Worm (Caenorhabditis elegans) whole organism, L2 larva: ENCODE data around the gene ZK622.4.

Experiments
- C34F6.9 ChIP-seq: fragments of 150-350 bp; optimal IDR thresholded peaks from 2 replicates; lab custom pipeline; 2014; ENCODE audit warnings: missing biosample characterization, missing genetic modification characterization
- F13H6.1 ChIP-seq: sonication (generic microtip); optimal IDR thresholded peaks from 2 replicates; lab custom pipeline; 2016; ENCODE audit warnings: missing genetic modification characterization, missing compliant biosample characterization
- R02D3.7 ChIP-seq: fragments of 150-350 bp; optimal IDR thresholded peaks from 2 replicates; lab custom pipeline; 2014; ENCODE audit warnings: missing biosample characterization, missing genetic modification characterization
- Y55F3AM.14 ChIP-seq: fragments of 200-800 bp; sonication (Bioruptor generic); optimal IDR thresholded peaks from 2 replicates; lab custom pipeline; 2018; ENCODE audit warnings: mild to moderate bottlenecking, missing genetic modification characterization, missing compliant biosample characterization
- alr-1 ChIP-seq: fragments of 150-350 bp; optimal IDR thresholded peaks from 2 replicates; lab custom pipeline; 2014; ENCODE audit warnings: missing biosample characterization, missing genetic modification characterization
- aly-2 ChIP-seq: fragments of 150-350 bp; optimal IDR thresholded peaks from 2 replicates; lab custom pipeline; 2014; ENCODE audit warnings: missing biosample characterization, missing genetic modification characterization
- ama-1 ChIP-seq: fragments of 150-350 bp; optimal IDR thresholded peaks from 2 replicates; lab custom pipeline; 2018; ENCODE audit warnings: inconsistent platforms
- crh-2 ChIP-seq: sonication (generic microtip); optimal IDR thresholded peaks from 2 replicates; lab custom pipeline; 2017; ENCODE audit warnings: missing biosample characterization, missing genetic modification characterization
- dmd-4 ChIP-seq: sonication (generic microtip); optimal IDR thresholded peaks from 2 replicates; lab custom pipeline; 2017; ENCODE audit warnings: missing biosample characterization, missing genetic modification characterization
- egl-27 ChIP-seq: sonication (generic microtip); optimal IDR thresholded peaks from 3 replicates; lab custom pipeline; 2017; ENCODE audit warnings: missing biosample characterization, missing genetic modification reagents, missing genetic modification characterization
- elt-1 ChIP-seq: fragments of 150-350 bp; optimal IDR thresholded peaks from 2 replicates; lab custom pipeline; 2014; ENCODE audit warnings: missing biosample characterization, missing genetic modification characterization
- fos-1 ChIP-seq: fragments of 150-350 bp; optimal IDR thresholded peaks from 2 replicates; lab custom pipeline; 2014; ENCODE audit warnings: missing biosample characterization, missing genetic modification characterization
- gmeb-1 ChIP-seq: fragments of 150-350 bp; optimal IDR thresholded peaks from 2 replicates; lab custom pipeline; 2014; ENCODE audit warnings: missing biosample characterization, missing genetic modification characterization
- lin-11 ChIP-seq: fragments of 150-350 bp; sonication (generic microtip); optimal IDR thresholded peaks from 2 replicates; lab custom pipeline; 2014; ENCODE audit warnings: missing biosample characterization, missing genetic modification characterization, inconsistent platforms, mixed read lengths
- lin-13 ChIP-seq: fragments of 150-350 bp; optimal IDR thresholded peaks from 2 replicates; lab custom pipeline; 2014; ENCODE audit warnings: missing biosample characterization, missing genetic modification reagents, missing genetic modification characterization
- lin-39 ChIP-seq: fragments of 150-350 bp; optimal IDR thresholded peaks from 2 replicates; lab custom pipeline; 2014; ENCODE audit warnings: missing biosample characterization, missing genetic modification reagents, missing genetic modification characterization
- lsy-2 ChIP-seq, 2 experiments: fragments of 150-350 bp in 1 of 2; sonication (generic microtip) in 1 of 2; optimal IDR thresholded peaks; 2 replicates each; lab custom pipeline; 2014 to 2017; ENCODE audit warnings: missing biosample characterization in 2 of 2, missing genetic modification characterization in 2 of 2
- mab-5 ChIP-seq: fragments of 150-350 bp; optimal IDR thresholded peaks from 2 replicates; lab custom pipeline; 2014; ENCODE audit warnings: missing biosample characterization, missing genetic modification characterization
- mbf-1 ChIP-seq: sonication (generic microtip); optimal IDR thresholded peaks from 2 replicates; lab custom pipeline; 2017; ENCODE audit warnings: missing biosample characterization, missing genetic modification characterization
- mdl-1 ChIP-seq, 2 experiments: fragments of 150-350 bp in 1 of 2; sonication (generic microtip) in 1 of 2; optimal IDR thresholded peaks; 2 replicates each; lab custom pipeline; 2017; ENCODE audit warnings: missing biosample characterization in 2 of 2, missing genetic modification characterization in 2 of 2
- nhr-10 ChIP-seq: sonication (generic microtip); optimal IDR thresholded peaks from 2 replicates; lab custom pipeline; 2017; ENCODE audit warnings: missing biosample characterization, missing genetic modification characterization
- nhr-11 ChIP-seq: fragments of 150-350 bp; optimal IDR thresholded peaks from 2 replicates; lab custom pipeline; 2014; ENCODE audit warnings: missing biosample characterization, missing genetic modification characterization
- nhr-129 ChIP-seq: fragments of 150-350 bp; optimal IDR thresholded peaks from 2 replicates; lab custom pipeline; 2014; ENCODE audit warnings: missing biosample characterization, missing genetic modification characterization
- nhr-21 ChIP-seq: fragments of 150-350 bp; optimal IDR thresholded peaks from 2 replicates; lab custom pipeline; 2014; ENCODE audit warnings: missing biosample characterization, missing genetic modification characterization
- nhr-23 ChIP-seq: fragments of 150-350 bp; optimal IDR thresholded peaks from 2 replicates; lab custom pipeline; 2014; ENCODE audit warnings: missing biosample characterization, missing genetic modification reagents, missing genetic modification characterization
- nhr-237 ChIP-seq: fragments of 150-350 bp; optimal IDR thresholded peaks from 2 replicates; lab custom pipeline; 2014; ENCODE audit warnings: missing biosample characterization, missing genetic modification characterization
- nhr-25 ChIP-seq: fragments of 150-350 bp; sonication (generic microtip); optimal IDR thresholded peaks from 3 replicates; lab custom pipeline; 2014; ENCODE audit warnings: missing biosample characterization, missing genetic modification characterization
- nhr-6 ChIP-seq: fragments of 150-350 bp; optimal IDR thresholded peaks from 2 replicates; lab custom pipeline; 2014; ENCODE audit warnings: missing biosample characterization, missing genetic modification characterization
- nhr-77 ChIP-seq: fragments of 150-350 bp; optimal IDR thresholded peaks from 2 replicates; lab custom pipeline; 2014; ENCODE audit warnings: missing biosample characterization, missing genetic modification characterization
- peb-1 ChIP-seq: fragments of 150-350 bp; optimal IDR thresholded peaks from 2 replicates; lab custom pipeline; 2014; ENCODE audit warnings: missing biosample characterization, missing genetic modification characterization
- sem-4 ChIP-seq: fragments of 150-350 bp; optimal IDR thresholded peaks from 2 replicates; lab custom pipeline; 2014; ENCODE audit warnings: missing biosample characterization, missing genetic modification reagents, missing genetic modification characterization
- skn-1 ChIP-seq: sonication (generic microtip); optimal IDR thresholded peaks from 2 replicates; lab custom pipeline; 2017; ENCODE audit warnings: missing biosample characterization, missing genetic modification characterization
- sma-9 ChIP-seq, 2 experiments: fragments of 150-350 bp in 1 of 2; sonication (generic microtip) in 1 of 2; optimal IDR thresholded peaks; 2 replicates each; lab custom pipeline; 2014 to 2016; ENCODE audit warnings: missing genetic modification characterization in 2 of 2, mild to moderate bottlenecking in 1 of 2, missing biosample characterization in 1 of 2, missing compliant biosample characterization in 1 of 2, missing genetic modification reagents in 1 of 2, moderate library complexity in 1 of 2
- unc-39 ChIP-seq: fragments of 150-350 bp; optimal IDR thresholded peaks from 2 replicates; lab custom pipeline; 2014; ENCODE audit warnings: missing biosample characterization, missing genetic modification characterization
- unc-55 ChIP-seq: fragments of 150-350 bp; sonication (generic microtip); optimal IDR thresholded peaks from 3 replicates; lab custom pipeline; 2014; ENCODE audit warnings: missing biosample characterization, missing genetic modification reagents, missing genetic modification characterization
- unc-62 ChIP-seq: fragments of 150-350 bp; optimal IDR thresholded peaks from 2 replicates; lab custom pipeline; 2014; ENCODE audit warnings: missing biosample characterization, missing genetic modification reagents, missing genetic modification characterization
- zag-1 ChIP-seq: fragments of 150-350 bp; optimal IDR thresholded peaks from 2 replicates; lab custom pipeline; 2014; ENCODE audit warnings: missing biosample characterization, missing genetic modification characterization
- ztf-1 ChIP-seq: fragments of 200-800 bp; sonication (Bioruptor generic); conservative IDR thresholded peaks from 2 replicates; pipeline ENCODE4 v1.3.6; 2022; ENCODE audit warnings: missing genetic modification characterization, missing compliant biosample characterization
- ztf-11 ChIP-seq: sonication (generic microtip); optimal IDR thresholded peaks from 2 replicates; lab custom pipeline; 2017; ENCODE audit warnings: missing biosample characterization, missing genetic modification characterization
- ztf-4 ChIP-seq: fragments of 150-350 bp; optimal IDR thresholded peaks from 2 replicates; lab custom pipeline; 2014; ENCODE audit warnings: missing biosample characterization, missing genetic modification characterization

The ZK622.4 gene

DNA sequence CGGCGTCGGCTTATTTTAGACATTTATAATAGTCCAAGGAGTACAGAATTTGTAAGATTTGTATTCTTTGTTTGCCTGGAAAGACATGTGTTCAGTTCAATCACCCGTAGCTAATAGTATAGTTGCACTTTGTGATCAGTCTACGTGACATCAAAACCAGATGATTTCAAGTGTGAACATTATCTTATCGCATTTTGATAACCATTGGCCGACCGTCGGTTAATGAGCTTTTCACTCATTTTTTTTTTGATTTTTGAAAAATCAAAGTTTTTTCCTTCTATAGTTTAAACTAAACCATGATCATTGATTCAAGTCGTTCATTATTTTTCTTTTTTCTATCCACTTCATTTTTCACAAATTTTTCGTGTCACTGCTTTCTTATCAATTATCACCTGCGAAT lies 14.7 kb downstream of the ZK622.4 start:
- TF ChIP-seq crh-2 (tag; lab: Kevin White, UChicago) = no peak
- TF ChIP-seq sma-9 (GFP tag; optimal IDR thresholded peaks at IDR 0.05; lab: Kevin White, UChicago) = peak; percentile 83
- TF ChIP-seq sma-9 (tag; optimal IDR thresholded peaks at IDR 0.05; lab: Kevin White, UChicago) = no peak
- TF ChIP-seq F13H6.1 = peak; percentile 16
- peak; percentile 56 for TF ChIP-seq fos-1 (tag; lab: Kevin White, UChicago)

DNA sequence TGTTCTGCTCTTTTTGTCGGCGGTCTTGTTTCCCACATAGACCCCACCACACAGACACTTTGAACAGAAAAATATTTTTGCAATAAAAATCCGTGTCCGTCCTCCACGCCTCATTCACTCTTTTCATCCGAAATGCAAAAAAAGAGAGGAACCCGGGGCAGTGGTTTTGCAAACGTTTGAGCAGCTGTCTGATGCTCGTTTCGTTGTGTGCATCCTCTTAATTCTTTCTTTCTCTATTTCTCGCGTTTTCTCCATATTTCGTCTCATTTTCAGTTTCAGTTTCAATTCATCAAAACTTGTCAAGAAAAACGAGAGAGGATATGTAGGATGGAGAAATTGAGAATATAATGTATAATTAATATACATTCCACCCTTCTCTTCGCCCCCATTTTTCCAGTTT lies 16.5 kb downstream of the ZK622.4 start:
- TF ChIP-seq nhr-11 (tag; lab: Kevin White, UChicago) (no peak), nhr-23 (tag; lab: Kevin White, UChicago) (no peak), sem-4 (no peak), C34F6.9 (tag; lab: Kevin White, UChicago) (peak; percentile 33), egl-27 (no peak), unc-55 (GFP tag; lab: Kevin White, UChicago) (peak; percentile 79), zag-1 (tag; lab: Kevin White, UChicago) (no peak), R02D3.7 (tag; lab: Kevin White, UChicago) (no peak), nhr-6 (tag; lab: Kevin White, UChicago) (no peak)

DNA sequence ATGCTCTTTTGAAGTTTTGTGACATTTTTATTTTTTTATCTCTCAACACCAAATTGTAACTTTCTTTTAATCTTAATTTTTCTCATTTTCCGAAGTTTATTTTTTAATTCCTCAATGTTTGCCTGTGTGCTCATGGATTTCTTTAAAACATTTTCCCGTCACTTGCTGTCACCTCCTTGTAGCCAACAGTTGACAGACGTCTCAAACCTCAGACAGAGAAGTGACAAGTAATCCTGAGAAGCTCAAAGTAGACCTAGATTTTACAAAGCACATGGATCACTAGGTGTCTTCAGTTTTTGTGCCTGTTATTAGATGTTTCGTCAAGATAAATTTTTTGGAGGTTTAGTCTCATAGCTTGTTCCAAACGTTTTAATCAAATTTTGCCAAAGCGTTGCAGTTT lies 17.2 kb downstream of the ZK622.4 start:
- TF ChIP-seq dmd-4 (no peak), F13H6.1 (no peak), unc-55 (GFP tag; lab: Kevin White, UChicago) (no peak), gmeb-1 (tag; lab: Kevin White, UChicago) (no peak), Y55F3AM.14 (GFP tag; lab: Kevin White, UChicago) (no peak), ztf-4 (tag; lab: Kevin White, UChicago) (no peak), zag-1 (tag; lab: Kevin White, UChicago) (no peak), crh-2 (tag; lab: Kevin White, UChicago) (no peak), peb-1 (tag; lab: Kevin White, UChicago) (no peak), nhr-25 (no peak), nhr-21 (no peak)

DNA sequence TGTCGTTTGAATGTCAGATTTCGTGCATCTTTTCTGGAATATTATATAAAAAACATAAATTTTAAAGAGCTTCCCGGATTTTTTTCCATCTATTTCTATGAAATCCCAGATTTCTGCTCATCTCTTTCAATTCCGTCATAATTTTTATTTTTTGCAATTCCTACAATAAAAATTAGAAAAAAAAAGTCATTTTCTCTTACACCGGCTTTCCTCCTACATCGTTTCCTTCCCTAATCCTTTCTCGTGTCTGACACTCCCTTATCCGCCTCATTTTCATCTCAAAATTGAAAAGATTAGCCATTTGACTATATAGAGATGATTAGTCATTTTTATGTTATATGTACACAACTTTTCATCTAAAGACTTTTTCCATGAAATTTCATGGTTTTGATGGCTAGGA lies 18.3 kb downstream of the ZK622.4 start:
- TF ChIP-seq mbf-1 (no peak), dmd-4 (no peak), unc-55 (GFP tag; lab: Kevin White, UChicago) (no peak), alr-1 (tag; lab: Kevin White, UChicago) (no peak), nhr-129 (tag; lab: Kevin White, UChicago) (no peak), sma-9 (GFP tag; optimal IDR thresholded peaks at IDR 0.05; lab: Kevin White, UChicago) (no peak), sma-9 (tag; optimal IDR thresholded peaks at IDR 0.05; lab: Kevin White, UChicago) (no peak), lin-13 (no peak), F13H6.1 (no peak), unc-62 (GFP tag; lab: Kevin White, UChicago) (no peak), sem-4 (no peak), nhr-21 (no peak), ztf-1 (GFP tag; lab: Robert Waterston, UW) (no peak), nhr-10 (no peak), skn-1 (tag; lab: Kevin White, UChicago) (no peak), nhr-23 (tag; lab: Kevin White, UChicago) (no peak), elt-1 (no peak), aly-2 (no peak), gmeb-1 (tag; lab: Kevin White, UChicago) (no peak), lin-11 (tag; lab: Kevin White, UChicago) (no peak)
- TF ChIP-seq, all 48 proteins: peak for 0

DNA sequence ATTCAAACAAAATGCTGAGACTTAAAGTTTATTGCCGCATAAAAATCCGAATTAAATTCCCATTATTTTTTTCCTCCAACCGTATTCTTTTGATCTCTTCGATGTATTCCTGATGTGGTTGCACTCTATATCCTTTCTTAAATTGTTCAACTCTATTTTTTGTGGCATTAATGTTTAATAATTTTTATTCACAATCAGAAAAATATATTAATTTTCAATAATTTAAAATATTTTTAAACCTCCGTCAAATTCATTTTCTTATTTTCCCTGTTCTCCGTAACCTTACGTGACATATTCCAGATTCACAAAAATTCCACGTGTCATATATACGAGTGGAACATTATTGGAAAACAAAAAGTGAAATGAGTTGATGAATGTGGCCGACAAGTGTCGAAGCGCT lies 19.2 kb downstream of the ZK622.4 start, which contains the start of gene gcy-12:
TSS of gene gcy-12 (plus strand) at position 301 of the 400 bp plus-strand sequence.
- TF ChIP-seq dmd-4 (no peak), unc-39 (tag; lab: Kevin White, UChicago) (no peak)
- TF ChIP-seq, all 48 proteins: peak for 0

DNA sequence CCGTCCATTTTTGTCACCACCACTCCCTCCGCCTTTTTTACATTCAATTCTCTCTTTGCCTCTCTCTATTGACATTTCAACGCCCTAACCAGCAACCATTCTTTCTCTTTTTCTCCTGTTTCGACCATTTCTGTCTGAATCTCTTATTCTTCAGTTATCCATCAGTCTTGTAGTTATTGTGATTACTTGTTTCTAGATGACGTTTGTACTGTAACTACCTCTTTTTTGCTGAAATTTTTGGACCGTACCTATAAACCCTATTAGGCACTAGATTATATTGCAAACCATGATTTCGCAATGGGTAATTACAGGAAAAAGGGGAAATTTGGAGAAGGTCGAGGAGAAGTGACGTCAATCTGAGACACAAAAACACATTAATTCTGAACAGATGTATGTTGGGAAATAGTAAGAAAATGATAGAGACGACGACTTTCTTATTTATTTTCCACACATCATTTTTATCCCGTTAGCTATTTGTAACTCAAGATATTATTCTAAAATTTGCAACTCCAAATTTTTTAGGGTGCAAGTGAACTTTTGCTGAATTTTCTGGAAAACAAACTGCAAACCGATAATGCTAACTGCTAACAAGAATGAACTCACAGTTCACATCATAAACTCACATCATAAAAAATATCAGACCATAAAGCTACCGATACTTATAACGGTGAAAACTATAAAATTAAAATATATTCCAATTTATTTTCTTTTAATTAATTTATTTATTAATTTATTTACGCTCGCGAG lies 27.9 kb downstream of the ZK622.4 start:
- TF ChIP-seq lsy-2 (tag; optimal IDR thresholded peaks at IDR 0.05; lab: Kevin White, UChicago) = peak in 1 of 2 experiments; percentile 8
- peak; percentile 3 for TF ChIP-seq nhr-25
- no peak for TF ChIP-seq mdl-1 (tag; optimal IDR thresholded peaks at IDR 0.05; lab: Kevin White, UChicago)
- no peak for TF ChIP-seq mab-5 (tag; lab: Kevin White, UChicago)
- TF ChIP-seq C34F6.9 (tag; lab: Kevin White, UChicago) = peak; percentile 39
- TF ChIP-seq egl-27 = peak; percentile 14
- TF ChIP-seq F13H6.1 = peak; percentile 47
- no peak for TF ChIP-seq nhr-10
- TF ChIP-seq sma-9 (GFP tag; optimal IDR thresholded peaks at IDR 0.05; lab: Kevin White, UChicago) = peak; percentile 43
- no peak for TF ChIP-seq sma-9 (tag; optimal IDR thresholded peaks at IDR 0.05; lab: Kevin White, UChicago)
- no peak for TF ChIP-seq lin-39 (tag; lab: Kevin White, UChicago)
- TF ChIP-seq fos-1 (tag; lab: Kevin White, UChicago) = peak; percentile 84
- TF ChIP-seq unc-39 (tag; lab: Kevin White, UChicago) = no peak
- TF ChIP-seq lin-11 (tag; lab: Kevin White, UChicago) = no peak
- no peak for TF ChIP-seq nhr-237 (tag; lab: Kevin White, UChicago)
- TF ChIP-seq nhr-129 (tag; lab: Kevin White, UChicago) = peak; percentile 52
- no peak for TF ChIP-seq ztf-11 (tag; lab: Kevin White, UChicago)
- TF ChIP-seq elt-1 = no peak
- TF ChIP-seq nhr-77 (tag; lab: Kevin White, UChicago) = no peak
- TF ChIP-seq crh-2 (tag; lab: Kevin White, UChicago) = peak; percentile 26
- TF ChIP-seq ama-1 (lab: Kevin White, UChicago) = no peak
- TF ChIP-seq nhr-11 (tag; lab: Kevin White, UChicago) = no peak
- TF ChIP-seq gmeb-1 (tag; lab: Kevin White, UChicago) = peak; percentile 13
- peak; percentile 18 for TF ChIP-seq nhr-6 (tag; lab: Kevin White, UChicago)
